Worm (Caenorhabditis elegans) whole organism, L3 larva: ENCODE results near the gene mpst-3.

Experiments used
- R02D3.7 ChIP-seq: fragments of 150-350 bp; optimal IDR thresholded peaks from 2 replicates; lab custom pipeline; 2014; ENCODE audit warnings: missing biosample characterization, missing genetic modification characterization
- ZK546.5 ChIP-seq: sonication (generic microtip); optimal IDR thresholded peaks from 2 replicates; lab custom pipeline; 2017; ENCODE audit warnings: missing biosample characterization, missing genetic modification characterization
- aly-2 ChIP-seq: fragments of 150-350 bp; optimal IDR thresholded peaks from 2 replicates; lab custom pipeline; 2014; ENCODE audit warnings: missing biosample characterization, missing genetic modification characterization
- ama-1 ChIP-seq: fragments of 150-350 bp; optimal IDR thresholded peaks from 2 replicates; lab custom pipeline; 2018
- ceh-16 ChIP-seq: sonication (generic microtip); optimal IDR thresholded peaks from 2 replicates; lab custom pipeline; 2017; ENCODE audit warnings: missing biosample characterization, missing genetic modification characterization
- ceh-28 ChIP-seq: fragments of 150-350 bp; optimal IDR thresholded peaks from 2 replicates; lab custom pipeline; 2014; ENCODE audit warnings: missing biosample characterization, missing genetic modification reagents, missing genetic modification characterization
- ceh-82 ChIP-seq: fragments of 150-350 bp; optimal IDR thresholded peaks from 2 replicates; lab custom pipeline; 2014; ENCODE audit warnings: missing biosample characterization, missing genetic modification characterization
- ceh-9 ChIP-seq: sonication (generic microtip); optimal IDR thresholded peaks from 2 replicates; lab custom pipeline; 2018; ENCODE audit warnings: missing biosample characterization, missing genetic modification characterization
- daf-12 ChIP-seq: fragments of 150-350 bp; optimal IDR thresholded peaks from 2 replicates; lab custom pipeline; 2014; ENCODE audit warnings: missing biosample characterization, missing genetic modification reagents, missing genetic modification characterization
- egl-27 ChIP-seq: sonication (generic microtip); optimal IDR thresholded peaks from 4 replicates; lab custom pipeline; 2017; ENCODE audit warnings: missing biosample characterization, missing genetic modification reagents, missing genetic modification characterization
- egl-5 ChIP-seq: fragments of 150-350 bp; optimal IDR thresholded peaks from 2 replicates; lab custom pipeline; 2017; ENCODE audit warnings: missing biosample characterization, missing genetic modification reagents, missing genetic modification characterization, inconsistent platforms
- elt-2 ChIP-seq: sonication (generic microtip); optimal IDR thresholded peaks from 2 replicates; lab custom pipeline; 2016; ENCODE audit warnings: missing genetic modification reagents, mild to moderate bottlenecking, missing genetic modification characterization, missing compliant biosample characterization
- elt-3 ChIP-seq, 3 experiments: fragments of 150-350 bp in 1 of 3; sonication (generic microtip) in 2 of 3; optimal IDR thresholded peaks; 2 replicates in 2 of 3; 4 replicates in 1 of 3; lab custom pipeline; 2014 to 2017; ENCODE audit warnings: missing biosample characterization in 3 of 3, missing genetic modification characterization in 3 of 3
- eor-1 ChIP-seq, 2 experiments: fragments of 150-350 bp; optimal IDR thresholded peaks; 2 replicates each; lab custom pipeline; 2014 to 2018; ENCODE audit warnings: missing biosample characterization in 2 of 2, missing genetic modification characterization in 2 of 2
- fkh-10 ChIP-seq: sonication (generic microtip); optimal IDR thresholded peaks from 2 replicates; lab custom pipeline; 2017; ENCODE audit warnings: missing biosample characterization, missing genetic modification reagents, missing genetic modification characterization
- hmg-11 ChIP-seq: sonication (generic microtip); optimal IDR thresholded peaks from 2 replicates; lab custom pipeline; 2016; ENCODE audit warnings: missing genetic modification characterization, missing compliant biosample characterization
- lin-15B ChIP-seq: fragments of 150-350 bp; optimal IDR thresholded peaks from 2 replicates; lab custom pipeline; 2014; ENCODE audit warnings: missing biosample characterization, missing genetic modification characterization
- lin-39 ChIP-seq: fragments of 150-350 bp; optimal IDR thresholded peaks from 2 replicates; lab custom pipeline; 2018; ENCODE audit warnings: missing biosample characterization, missing genetic modification reagents, missing genetic modification characterization
- lsy-12 ChIP-seq: sonication (generic microtip); optimal IDR thresholded peaks from 2 replicates; lab custom pipeline; 2016; ENCODE audit warnings: mild to moderate bottlenecking, missing genetic modification characterization, missing compliant biosample characterization
- mdl-1 ChIP-seq: fragments of 150-350 bp; optimal IDR thresholded peaks from 2 replicates; lab custom pipeline; 2014; ENCODE audit warnings: missing biosample characterization, missing genetic modification characterization
- nfya-1 ChIP-seq: sonication (generic microtip); optimal IDR thresholded peaks from 2 replicates; lab custom pipeline; 2017; ENCODE audit warnings: missing genetic modification characterization, mild to moderate bottlenecking, missing compliant biosample characterization, antibody characterized with exemption, moderate library complexity; ENCODE audit not compliant: insufficient read depth
- nhr-25 ChIP-seq: sonication (generic microtip); optimal IDR thresholded peaks from 2 replicates; lab custom pipeline; 2017; ENCODE audit warnings: missing biosample characterization, missing genetic modification characterization
- nhr-28 ChIP-seq: fragments of 150-350 bp; optimal IDR thresholded peaks from 2 replicates; lab custom pipeline; 2014; ENCODE audit warnings: missing biosample characterization, missing genetic modification characterization
- nhr-67 ChIP-seq: fragments of 150-350 bp; optimal IDR thresholded peaks from 2 replicates; lab custom pipeline; 2014; ENCODE audit warnings: missing biosample characterization, missing genetic modification characterization
- sea-2 ChIP-seq: fragments of 150-350 bp; sonication (generic microtip); optimal IDR thresholded peaks from 4 replicates; lab custom pipeline; 2014; ENCODE audit warnings: missing biosample characterization, missing genetic modification reagents, missing genetic modification characterization
- skn-1 ChIP-seq: fragments of 150-350 bp; optimal IDR thresholded peaks from 2 replicates; lab custom pipeline; 2014; ENCODE audit warnings: missing biosample characterization, missing genetic modification characterization
- tbx-2 ChIP-seq: sonication (generic microtip); optimal IDR thresholded peaks from 2 replicates; lab custom pipeline; 2016; ENCODE audit warnings: mild to moderate bottlenecking, missing genetic modification characterization, missing compliant biosample characterization
- unc-62 ChIP-seq: fragments of 150-350 bp; sonication (generic microtip); optimal IDR thresholded peaks from 4 replicates; lab custom pipeline; 2014; ENCODE audit warnings: missing biosample characterization, missing genetic modification reagents, missing genetic modification characterization
- zag-1 ChIP-seq: fragments of 150-350 bp; optimal IDR thresholded peaks from 2 replicates; lab custom pipeline; 2014; ENCODE audit warnings: missing biosample characterization, missing genetic modification characterization
- ztf-4 ChIP-seq: fragments of 150-350 bp; optimal IDR thresholded peaks from 2 replicates; lab custom pipeline; 2014; ENCODE audit warnings: missing biosample characterization, missing genetic modification characterization

Gene mpst-3

ce11 chrV:14909331-14909835 is 13.9 kb downstream of the mpst-3 start, which contains the start of gene H12D21.9:
Gene H12D21.9 (minus strand): TSS chrV:14909478.
- TF ChIP-seq lsy-12 (tag; lab: Kevin White, UChicago) (no peak), hmg-11 (no peak), ceh-16 (tag; lab: Kevin White, UChicago) (no peak), aly-2 (no peak), nhr-25 (no peak), ceh-82 (tag; lab: Kevin White, UChicago) (no peak)

- TF ChIP-seq ztf-4 (tag; lab: Kevin White, UChicago) = no peak
- TF ChIP-seq egl-5 = peak; percentile 7
- TF ChIP-seq mdl-1 (tag; lab: Kevin White, UChicago) = no peak
Observed at ce11 chrV:14910758-14911157, 15.3 kb downstream of the mpst-3 start.

ce11 chrV:14915599-14915998 is 20.2 kb downstream of the mpst-3 start, which contains the start of gene H12D21.11:
Gene H12D21.11 (plus strand): TSS chrV:14915899.
- TF ChIP-seq nhr-25 = no peak
- TF ChIP-seq ceh-28 (tag; lab: Kevin White, UChicago) = no peak
- no peak for TF ChIP-seq daf-12 (tag; lab: Kevin White, UChicago)
- no peak for TF ChIP-seq ama-1 (lab: Kevin White, UChicago)
- TF ChIP-seq elt-2 (tag; lab: Kevin White, UChicago) = no peak
- TF ChIP-seq zag-1 (tag; lab: Kevin White, UChicago) = no peak
- TF ChIP-seq nhr-28 (tag; lab: Kevin White, UChicago) = no peak
- TF ChIP-seq nfya-1 (tag; lab: Kevin White, UChicago) = no peak
- TF ChIP-seq elt-3 (tag; optimal IDR thresholded peaks at IDR 0.05; lab: Kevin White, UChicago) = no peak
- no peak for TF ChIP-seq unc-62 (GFP tag; lab: Kevin White, UChicago)

ce11 chrV:14921509-14921908 is 26.1 kb downstream of the mpst-3 start, which contains the start of gene zmp-4:
Gene zmp-4 (minus strand): TSS chrV:14921609.
- no peak for TF ChIP-seq tbx-2 (tag; lab: Kevin White, UChicago)
- TF ChIP-seq egl-5 = no peak
- no peak for TF ChIP-seq fkh-10
- TF ChIP-seq ceh-28 (tag; lab: Kevin White, UChicago) = no peak
- TF ChIP-seq lsy-12 (tag; lab: Kevin White, UChicago) = no peak
- TF ChIP-seq egl-27 (tag; lab: Kevin White, UChicago) = no peak
- TF ChIP-seq elt-3 (tag; optimal IDR thresholded peaks at IDR 0.05; lab: Kevin White, UChicago) = no peak
- TF ChIP-seq skn-1 (tag; lab: Kevin White, UChicago) = no peak
- no peak for TF ChIP-seq R02D3.7 (tag; lab: Kevin White, UChicago)
- no peak for TF ChIP-seq nhr-25
- TF ChIP-seq nhr-67 (tag; lab: Kevin White, UChicago) = no peak
- TF ChIP-seq ceh-16 (tag; lab: Kevin White, UChicago) = no peak
- no peak for TF ChIP-seq ZK546.5
- TF ChIP-seq ceh-9 (tag; lab: Kevin White, UChicago) = no peak
- no peak for TF ChIP-seq eor-1 (tag; optimal IDR thresholded peaks at IDR 0.05; lab: Kevin White, UChicago)
- no peak for TF ChIP-seq sea-2
- TF ChIP-seq lin-39 (tag; lab: Kevin White, UChicago) = no peak

- no peak for TF ChIP-seq sea-2
- TF ChIP-seq eor-1 (tag; optimal IDR thresholded peaks at IDR 0.05; lab: Kevin White, UChicago) = no peak
- no peak for TF ChIP-seq ztf-4 (tag; lab: Kevin White, UChicago)
- TF ChIP-seq R02D3.7 (tag; lab: Kevin White, UChicago) = no peak
- TF ChIP-seq lin-15B (tag; lab: Kevin White, UChicago) = no peak
Observed at ce11 chrV:14924104-14924503, 28.7 kb downstream of the mpst-3 start, which contains the start of gene srg-54. Gene srg-54 (minus strand): TSS chrV:14924204.

ce11 chrV:14928248-14928647 is 32.8 kb downstream of the mpst-3 start, which contains the start of gene srg-55:
Gene srg-55 (minus strand): TSS chrV:14928348.
- TF ChIP-seq lsy-12 (tag; lab: Kevin White, UChicago) = no peak
- TF ChIP-seq elt-2 (tag; lab: Kevin White, UChicago) = no peak
